Worm (Caenorhabditis elegans) whole organism, young adult: Measurements from ENCODE around the gene gst-20.

Source experiments
- lin-54 ChIP-seq: fragments of 200-800 bp; sonication (Bioruptor generic); optimal IDR thresholded peaks from 2 replicates; lab custom pipeline; 2018; ENCODE audit warnings: mild to moderate bottlenecking, missing genetic modification characterization, missing compliant biosample characterization
- pbrm-1 ChIP-seq: fragments of 200-800 bp; sonication (Bioruptor generic); IDR thresholded peaks from 2 replicates; pipeline ENCODE4 v1.3.6; 2022; ENCODE audit warnings: missing genetic modification reagents, missing genetic modification characterization, missing compliant biosample characterization
- rec-8 ChIP-seq, 2 experiments: sonication (generic microtip); optimal IDR thresholded peaks; 2 replicates each; lab custom pipeline; 2016; ENCODE audit warnings: mild to moderate bottlenecking in 2 of 2, missing genetic modification characterization in 2 of 2, missing genetic modification reagents in 2 of 2, missing genotype in 2 of 2, missing biosample characterization in 1 of 2, missing compliant biosample characterization in 1 of 2, moderate library complexity in 1 of 2
- sdz-38 ChIP-seq: sonication (generic microtip); optimal IDR thresholded peaks from 2 replicates; lab custom pipeline; 2016; ENCODE audit warnings: missing genotype, missing genetic modification characterization, missing compliant biosample characterization
- snpc-3.4 ChIP-seq: sonication (generic microtip); optimal IDR thresholded peaks from 2 replicates; lab custom pipeline; 2017; ENCODE audit warnings: missing genetic modification characterization, mild to moderate bottlenecking, missing compliant biosample characterization, antibody characterized with exemption, moderate library complexity, missing genotype, missing genetic modification reagents
- snpc-4 ChIP-seq, 5 experiments: fragments of 150-350 bp in 1 of 5; sonication (generic microtip) in 4 of 5; optimal IDR thresholded peaks; 2 replicates each; lab custom pipeline; 2014 to 2018; ENCODE audit warnings: missing genetic modification characterization in 5 of 5, missing biosample characterization in 3 of 5, antibody characterized with exemption in 2 of 5, mild to moderate bottlenecking in 2 of 5, missing compliant biosample characterization in 2 of 5, missing genotype in 2 of 5, moderate library complexity in 2 of 5, missing genetic modification reagents in 1 of 5

DNA sequence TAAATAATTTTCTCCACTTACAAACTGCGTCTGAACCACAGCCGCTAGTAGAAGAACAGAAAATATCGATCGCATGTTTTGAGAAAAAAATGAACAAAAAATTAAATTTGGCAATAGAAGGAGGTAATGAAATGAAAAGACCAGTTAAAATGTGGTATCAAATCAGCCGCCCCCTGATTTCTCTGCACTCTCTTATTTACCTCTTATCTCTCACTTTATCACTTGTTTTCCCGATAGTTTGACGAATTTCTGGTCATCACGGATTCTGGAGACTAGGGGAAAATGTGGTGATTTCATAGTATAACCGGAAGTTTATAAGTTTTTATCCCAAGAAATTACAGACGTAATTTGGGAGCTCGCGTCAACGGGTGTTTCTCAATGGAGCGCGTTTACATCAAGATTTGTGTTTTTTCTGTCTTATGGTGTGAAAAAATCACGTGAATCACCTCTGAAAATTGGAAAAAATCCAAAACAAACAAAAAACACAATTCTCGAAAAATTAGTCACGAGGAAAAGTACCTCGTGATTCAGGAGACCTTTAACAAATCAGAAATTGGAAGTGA is 15.9 kb downstream of the gst-20 start, which contains the start of gene clec-146:
- TF ChIP-seq snpc-3.4 (tag; lab: Kevin White, UChicago): no peak
- no peak for TF ChIP-seq rec-8 (tag; optimal IDR thresholded peaks at IDR 0.05; lab: Kevin White, UChicago)
- TF ChIP-seq lin-54 (GFP tag; lab: Kevin White, UChicago): no peak
- no peak for TF ChIP-seq pbrm-1 (GFP tag; lab: Robert Waterston, UW)
- no peak for TF ChIP-seq snpc-4 (GFP tag; optimal IDR thresholded peaks at IDR 0.05; lab: Kevin White, UChicago)
- no peak for TF ChIP-seq snpc-4 (tag; optimal IDR thresholded peaks at IDR 0.05; lab: Kevin White, UChicago)
- no peak for TF ChIP-seq sdz-38 (tag; lab: Kevin White, UChicago)
